Fruit fly (Drosophila melanogaster) whole organism, prepupa: Measurements from ENCODE around the gene heph.
A peak's percentile ranks its signal among the peaks of the same experiment; 100 is the strongest.

Experiments used
- Blimp-1 ChIP-seq: fragments of 200-800 bp; sonication (Bioruptor generic); optimal IDR thresholded peaks from 3 replicates; lab custom pipeline; 2017; ENCODE audit warnings: missing biosample characterization, missing genetic modification characterization, mild to moderate bottlenecking, moderate library complexity, missing genetic modification reagents
- CG10631 ChIP-seq: fragments of 200-800 bp; sonication (Bioruptor generic); optimal IDR thresholded peaks from 2 replicates; lab custom pipeline; 2016; ENCODE audit warnings: missing biosample characterization, missing genetic modification characterization
- CG10669 ChIP-seq: fragments of 200-800 bp; sonication (Bioruptor generic); optimal IDR thresholded peaks from 3 replicates; lab custom pipeline; 2018; ENCODE audit warnings: missing biosample characterization, mild to moderate bottlenecking, missing genetic modification characterization, moderate library complexity
- CG11294 ChIP-seq: fragments of 200-800 bp; sonication (Bioruptor generic); IDR thresholded peaks from 2 replicates; pipeline ENCODE4 v1.3.6; 2022; ENCODE audit warnings: missing biosample characterization, missing genetic modification characterization
- CG11762 ChIP-seq: fragments of 200-800 bp; sonication (Bioruptor generic); optimal IDR thresholded peaks from 3 replicates; lab custom pipeline; 2016; ENCODE audit warnings: missing biosample characterization, missing genetic modification characterization; ENCODE audit not compliant: insufficient read depth
- CG15336 ChIP-seq: fragments of 200-800 bp; sonication (Bioruptor generic); IDR thresholded peaks from 2 replicates; pipeline ENCODE4 v1.3.6; 2022; ENCODE audit warnings: missing biosample characterization, missing genetic modification characterization
- CG1621 ChIP-seq: fragments of 200-800 bp; sonication (Bioruptor generic); optimal IDR thresholded peaks from 3 replicates; lab custom pipeline; 2018; ENCODE audit warnings: missing biosample characterization, mild to moderate bottlenecking, missing genetic modification characterization
- CG16779 ChIP-seq: fragments of 200-800 bp; sonication (Bioruptor generic); optimal IDR thresholded peaks from 3 replicates; lab custom pipeline; 2017; ENCODE audit warnings: missing biosample characterization, mild to moderate bottlenecking, missing genetic modification characterization
- CG31627 ChIP-seq: fragments of 200-800 bp; sonication (Bioruptor generic); optimal IDR thresholded peaks from 3 replicates; lab custom pipeline; 2016; ENCODE audit warnings: missing biosample characterization, missing genetic modification characterization
- CG32006 ChIP-seq: fragments of 200-800 bp; sonication (Bioruptor generic); optimal IDR thresholded peaks from 3 replicates; lab custom pipeline; 2017; ENCODE audit warnings: missing biosample characterization, mild to moderate bottlenecking, missing genetic modification characterization
- CG4318 ChIP-seq: fragments of 200-800 bp; sonication (Bioruptor generic); optimal IDR thresholded peaks from 3 replicates; lab custom pipeline; 2017; ENCODE audit warnings: missing biosample characterization, mild to moderate bottlenecking, missing genetic modification characterization
- CG6163 ChIP-seq: fragments of 200-800 bp; sonication (Bioruptor generic); IDR thresholded peaks from 3 replicates; pipeline ENCODE4 v1.3.6; 2022; ENCODE audit warnings: missing biosample characterization, missing genetic modification characterization
- CG6276 ChIP-seq: fragments of 200-800 bp; sonication (Bioruptor generic); optimal IDR thresholded peaks from 2 replicates; lab custom pipeline; 2017; ENCODE audit warnings: missing biosample characterization, mild to moderate bottlenecking, missing genetic modification characterization
- CG6792 ChIP-seq: fragments of 200-800 bp; sonication (Bioruptor generic); optimal IDR thresholded peaks from 3 replicates; lab custom pipeline; 2016; ENCODE audit warnings: missing biosample characterization, missing genetic modification characterization
- CG6854 ChIP-seq: fragments of 200-800 bp; sonication (Bioruptor generic); optimal IDR thresholded peaks from 2 replicates; lab custom pipeline; 2017; ENCODE audit warnings: missing biosample characterization, mild to moderate bottlenecking, missing genetic modification characterization
- CG7368 ChIP-seq: fragments of 200-800 bp; sonication (Bioruptor generic); optimal IDR thresholded peaks from 3 replicates; lab custom pipeline; 2016; ENCODE audit warnings: missing biosample characterization, missing genetic modification characterization
- CG8119 ChIP-seq: fragments of 200-800 bp; sonication (Bioruptor generic); IDR thresholded peaks from 3 replicates; pipeline ENCODE4 v1.3.6; 2022; ENCODE audit warnings: missing biosample characterization, missing genetic modification characterization
- CG8632 ChIP-seq: fragments of 200-800 bp; sonication (Bioruptor generic); optimal IDR thresholded peaks from 3 replicates; lab custom pipeline; 2016; ENCODE audit warnings: missing biosample characterization, missing genetic modification characterization
- CG9139 ChIP-seq: fragments of 200-800 bp; sonication (Bioruptor generic); optimal IDR thresholded peaks from 3 replicates; lab custom pipeline; 2017; ENCODE audit warnings: missing biosample characterization, mild to moderate bottlenecking, missing genetic modification characterization
- Eip75B ChIP-seq: fragments of 200-800 bp; sonication (Bioruptor generic); optimal IDR thresholded peaks from 3 replicates; lab custom pipeline; 2016; ENCODE audit warnings: missing biosample characterization, missing genetic modification characterization
- Eip78C ChIP-seq: fragments of 200-800 bp; sonication (Bioruptor generic); peaks from one replicate; lab custom pipeline; 2016; ENCODE audit warnings: missing biosample characterization, missing genetic modification characterization
- Ets21C ChIP-seq: fragments of 200-800 bp; sonication (Bioruptor generic); optimal IDR thresholded peaks from 3 replicates; lab custom pipeline; 2016; ENCODE audit warnings: missing biosample characterization, missing genetic modification characterization
- Ets96B ChIP-seq: fragments of 200-800 bp; optimal IDR thresholded peaks from 2 replicates; lab custom pipeline; 2019; ENCODE audit warnings: missing biosample characterization, mild to moderate bottlenecking, missing genetic modification characterization, moderate library complexity
- Hr38 ChIP-seq: sonication (Bioruptor generic); optimal IDR thresholded peaks from 2 replicates; lab custom pipeline; 2016; ENCODE audit warnings: missing biosample characterization, missing genetic modification characterization
- Hr39 ChIP-seq: fragments of 200-800 bp; sonication (Bioruptor generic); optimal IDR thresholded peaks from 2 replicates; lab custom pipeline; 2016; ENCODE audit warnings: missing biosample characterization, missing genetic modification characterization
- Hr4 ChIP-seq: fragments of 200-800 bp; sonication (Bioruptor generic); optimal IDR thresholded peaks from 3 replicates; lab custom pipeline; 2016; ENCODE audit warnings: missing biosample characterization, missing genetic modification characterization
- Lpt ChIP-seq: fragments of 200-800 bp; sonication (Bioruptor generic); optimal IDR thresholded peaks from 3 replicates; lab custom pipeline; 2016; ENCODE audit warnings: missing biosample characterization, missing genetic modification characterization
- Met ChIP-seq: fragments of 200-800 bp; sonication (Bioruptor generic); optimal IDR thresholded peaks from 3 replicates; lab custom pipeline; 2016; ENCODE audit warnings: missing biosample characterization, missing genetic modification characterization
- Smox ChIP-seq: fragments of 200-800 bp; sonication (Bioruptor generic); optimal IDR thresholded peaks from 3 replicates; lab custom pipeline; 2016; ENCODE audit warnings: missing biosample characterization, missing genetic modification characterization
- Sox102F ChIP-seq: fragments of 200-800 bp; sonication (Bioruptor generic); optimal IDR thresholded peaks from 2 replicates; lab custom pipeline; 2016; ENCODE audit warnings: missing biosample characterization, mild to moderate bottlenecking, missing genetic modification characterization
- Sox14 ChIP-seq: fragments of 200-800 bp; sonication (Bioruptor generic); optimal IDR thresholded peaks from 3 replicates; lab custom pipeline; 2016; ENCODE audit warnings: missing biosample characterization, missing genetic modification characterization
- Sox15 ChIP-seq: fragments of 200-800 bp; sonication (Bioruptor generic); optimal IDR thresholded peaks from 3 replicates; lab custom pipeline; 2016; ENCODE audit warnings: missing biosample characterization, missing genetic modification characterization
- achi ChIP-seq: fragments of 200-800 bp; sonication (Bioruptor generic); optimal IDR thresholded peaks from 3 replicates; lab custom pipeline; 2016; ENCODE audit warnings: missing biosample characterization, missing genetic modification characterization
- acj6 ChIP-seq: fragments of 200-800 bp; sonication (Bioruptor generic); optimal IDR thresholded peaks from 3 replicates; lab custom pipeline; 2016; ENCODE audit warnings: missing biosample characterization, missing genetic modification characterization
- cyc ChIP-seq: fragments of 200-800 bp; sonication (Bioruptor generic); optimal IDR thresholded peaks from 3 replicates; lab custom pipeline; 2016; ENCODE audit warnings: missing biosample characterization, missing genetic modification characterization
- dsx ChIP-seq: fragments of 200-800 bp; optimal IDR thresholded peaks from 3 replicates; lab custom pipeline; 2019; ENCODE audit warnings: missing biosample characterization, mild to moderate bottlenecking, missing genetic modification characterization, moderate library complexity; ENCODE audit not compliant: poor library complexity, severe bottlenecking
- eg ChIP-seq: fragments of 200-800 bp; sonication (Bioruptor generic); IDR thresholded peaks from 3 replicates; pipeline ENCODE4 v1.3.6; 2022; ENCODE audit warnings: missing biosample characterization, missing genetic modification characterization
- esn ChIP-seq: fragments of 200-800 bp; sonication (Bioruptor generic); optimal IDR thresholded peaks from 2 replicates; lab custom pipeline; 2016; ENCODE audit warnings: missing biosample characterization, mild to moderate bottlenecking, missing genetic modification characterization, moderate library complexity
- fd85E ChIP-seq: fragments of 200-800 bp; sonication (Bioruptor generic); optimal IDR thresholded peaks from 3 replicates; lab custom pipeline; 2016; ENCODE audit warnings: missing biosample characterization, missing genetic modification characterization
- lz ChIP-seq: fragments of 200-800 bp; sonication (Bioruptor generic); optimal IDR thresholded peaks from 3 replicates; lab custom pipeline; 2016; ENCODE audit warnings: missing biosample characterization, missing genetic modification characterization
- pdm3 ChIP-seq: fragments of 200-800 bp; sonication (Bioruptor generic); optimal IDR thresholded peaks from 3 replicates; lab custom pipeline; 2016; ENCODE audit warnings: missing biosample characterization, missing genetic modification characterization
- salr ChIP-seq, 2 experiments: fragments of 200-800 bp; sonication (Bioruptor generic); optimal IDR thresholded peaks; 3 replicates each; lab custom pipeline; 2016 to 2018; ENCODE audit warnings: missing biosample characterization in 2 of 2, missing genetic modification characterization in 2 of 2, mild to moderate bottlenecking in 1 of 2
- ss ChIP-seq, 2 experiments: fragments of 200-800 bp; sonication (Bioruptor generic); optimal IDR thresholded peaks; 2 replicates in 1 of 2; 3 replicates in 1 of 2; lab custom pipeline; 2017 to 2018; ENCODE audit warnings: mild to moderate bottlenecking in 2 of 2, missing biosample characterization in 2 of 2, missing genetic modification characterization in 2 of 2, moderate library complexity in 1 of 2
- svp ChIP-seq: fragments of 200-800 bp; sonication (Bioruptor generic); peaks from one replicate; lab custom pipeline; 2016; ENCODE audit warnings: missing biosample characterization, missing genetic modification characterization
- topi ChIP-seq: fragments of 200-800 bp; sonication (Bioruptor generic); optimal IDR thresholded peaks from 3 replicates; lab custom pipeline; 2016; ENCODE audit warnings: missing biosample characterization, missing genetic modification characterization
- vri ChIP-seq: fragments of 200-800 bp; sonication (Bioruptor generic); optimal IDR thresholded peaks from 3 replicates; lab custom pipeline; 2016; ENCODE audit warnings: missing biosample characterization, mild to moderate bottlenecking, missing genetic modification characterization

Gene heph

DNA sequence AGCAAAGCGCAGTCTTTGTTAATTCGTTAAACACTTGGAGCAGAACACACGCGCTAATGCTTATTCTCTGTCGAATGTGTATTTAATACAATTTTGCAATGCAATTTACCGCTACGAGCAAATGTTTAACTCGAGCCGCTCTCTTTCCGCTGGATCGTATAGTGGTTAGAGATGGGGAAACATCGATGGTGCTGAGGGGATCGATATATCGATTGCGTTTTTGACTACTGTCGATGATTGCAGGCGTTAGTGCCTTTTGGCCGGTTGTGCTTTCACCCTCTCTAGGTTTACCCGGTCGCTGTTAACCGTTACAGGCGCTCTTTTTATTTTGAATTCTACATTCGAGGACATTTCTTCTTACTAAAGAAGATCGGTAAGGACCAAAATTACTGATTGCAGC is 29.7 kb downstream of the heph start (continued):
- TF ChIP-seq CG6276 (no peak), CG1621 (tag; lab: Kevin White, UChicago) (no peak), CG16779 (no peak), Eip75B (GFP tag; lab: Kevin White, UChicago) (no peak), esn (peak; percentile 28)

DNA sequence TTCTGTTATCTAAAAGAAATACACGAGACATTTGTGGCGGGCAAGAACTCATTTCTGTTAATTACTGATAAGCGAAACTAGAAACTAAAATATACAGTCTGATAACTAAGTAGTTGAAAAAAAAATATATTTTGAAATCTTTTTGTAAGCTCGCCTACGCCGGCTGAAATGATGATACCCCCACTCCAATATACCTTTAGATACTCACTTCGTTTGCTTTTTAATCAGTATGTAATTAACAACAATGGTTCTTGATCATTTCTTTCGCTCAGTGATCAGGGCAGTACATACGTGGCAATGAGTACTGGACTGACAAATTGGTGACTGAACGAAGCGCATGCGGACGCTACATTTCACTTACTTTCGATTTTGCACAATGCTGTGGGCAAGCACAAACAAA is 36.9 kb downstream of the heph start:
- TF ChIP-seq CG6854 (GFP tag; lab: Kevin White, UChicago) (no peak), lz (GFP tag; lab: Kevin White, UChicago) (peak; percentile 48), Sox14 (GFP tag; lab: Kevin White, UChicago) (peak; percentile 26), CG7368 (GFP tag; lab: Kevin White, UChicago) (no peak), Lpt (GFP tag; lab: Kevin White, UChicago) (no peak), CG8632 (peak; percentile 18), Hr39 (GFP tag; lab: Kevin White, UChicago) (peak; percentile 48), CG31627 (GFP tag; lab: Kevin White, UChicago) (peak; percentile 49), topi (GFP tag; lab: Kevin White, UChicago) (peak; percentile 38), Smox (peak; percentile 44), esn (peak; percentile 50), Eip78C (GFP tag; lab: Kevin White, UChicago) (peak; percentile 70), Ets21C (peak; percentile 43), Met (GFP tag; lab: Kevin White, UChicago) (peak; percentile 19), cyc (GFP tag; lab: Kevin White, UChicago) (peak; percentile 12), salr (GFP tag; optimal IDR thresholded peaks at IDR 0.05; lab: Kevin White, UChicago) (no peak), CG10669 (no peak), svp (peak; percentile 75), Blimp-1 (peak; percentile 88), CG10631 (GFP tag; lab: Kevin White, UChicago) (peak; percentile 33), Sox102F (peak; percentile 32)

DNA sequence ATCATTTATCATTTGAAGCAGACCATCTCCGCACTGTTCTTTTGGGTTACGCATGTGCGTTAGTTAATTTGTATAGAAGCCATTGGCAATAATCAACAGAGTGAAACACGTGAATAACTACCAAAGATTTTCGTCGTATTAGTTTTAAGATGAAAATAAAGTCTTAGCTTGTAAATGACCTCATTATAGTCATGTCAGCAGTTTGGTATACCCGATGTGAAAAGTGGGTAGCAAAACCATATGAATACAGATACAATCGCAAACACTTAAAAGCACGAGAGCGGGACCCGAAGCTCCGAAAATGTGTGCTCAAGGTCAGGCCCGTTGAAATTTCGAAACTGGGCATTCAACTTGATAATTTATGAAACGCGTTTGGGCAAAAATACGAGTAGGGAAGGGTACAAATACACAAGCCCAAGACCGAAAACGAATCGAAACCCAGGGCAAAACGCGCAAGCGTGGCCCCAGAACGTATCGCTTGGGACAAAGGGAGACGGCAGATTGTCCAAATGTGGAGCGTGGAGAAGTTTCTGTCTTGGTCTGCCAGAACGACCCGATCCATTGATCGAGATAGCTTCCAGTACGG is 37.7 kb downstream of the heph start, which contains the start of gene CG2003:
TSS of gene CG2003 (plus strand) at position 574 of the 586 bp plus-strand sequence.
- TF ChIP-seq Eip75B (GFP tag; lab: Kevin White, UChicago) (peak; percentile 23), CG4318 (GFP tag; lab: Kevin White, UChicago) (no peak), CG6792 (GFP tag; lab: Kevin White, UChicago) (no peak), dsx (GFP tag; lab: Kevin White, UChicago) (no peak), vri (peak; percentile 81), CG11762 (GFP tag; lab: Kevin White, UChicago) (no peak), Hr4 (GFP tag; lab: Kevin White, UChicago) (no peak), Hr39 (GFP tag; lab: Kevin White, UChicago) (peak; percentile 80), CG6854 (GFP tag; lab: Kevin White, UChicago) (peak; percentile 77), achi (no peak), ss (GFP tag; optimal IDR thresholded peaks at IDR 0.05; lab: Kevin White, UChicago) (peak in 1 of 2 experiments; percentile 9), acj6 (GFP tag; lab: Kevin White, UChicago) (peak; percentile 13), CG1621 (tag; lab: Kevin White, UChicago) (no peak), CG8119 (no peak), Smox (peak; percentile 67), Sox102F (peak; percentile 64), CG31627 (GFP tag; lab: Kevin White, UChicago) (peak; percentile 78), CG9139 (GFP tag; lab: Kevin White, UChicago) (no peak), Hr38 (no peak), CG11294 (GFP tag; lab: Robert Waterston, UW) (no peak), CG6163 (GFP tag; lab: Robert Waterston, UW) (no peak), CG10631 (GFP tag; lab: Kevin White, UChicago) (no peak), Sox15 (no peak), Ets96B (tag; lab: Kevin White, UChicago) (no peak), Ets21C (peak; percentile 53), Sox14 (GFP tag; lab: Kevin White, UChicago) (peak; percentile 2), CG15336 (GFP tag; lab: Robert Waterston, UW) (no peak), fd85E (no peak), CG32006 (GFP tag; lab: Kevin White, UChicago) (no peak), esn (peak; percentile 75), eg (GFP tag; lab: Robert Waterston, UW) (no peak), lz (GFP tag; lab: Kevin White, UChicago) (peak; percentile 59), cyc (GFP tag; lab: Kevin White, UChicago) (peak; percentile 55), CG10669 (no peak), salr (GFP tag; optimal IDR thresholded peaks at IDR 0.05; lab: Kevin White, UChicago) (no peak), pdm3 (peak; percentile 8), topi (GFP tag; lab: Kevin White, UChicago) (peak; percentile 57)
